Worm (Caenorhabditis elegans) whole organism, L4 larva: ENCODE measurements around the gene str-214.

Source experiments
- ceh-62 ChIP-seq: sonication (generic microtip); optimal IDR thresholded peaks from 2 replicates; lab custom pipeline; 2017; ENCODE audit warnings: missing biosample characterization, missing genetic modification characterization
- fkh-10 ChIP-seq: fragments of 150-350 bp; optimal IDR thresholded peaks from 2 replicates; lab custom pipeline; 2014; ENCODE audit warnings: missing biosample characterization, missing genetic modification reagents, missing genetic modification characterization
- zag-1 ChIP-seq: fragments of 150-350 bp; optimal IDR thresholded peaks from 2 replicates; lab custom pipeline; 2014; ENCODE audit warnings: missing biosample characterization, missing genetic modification characterization

DNA sequence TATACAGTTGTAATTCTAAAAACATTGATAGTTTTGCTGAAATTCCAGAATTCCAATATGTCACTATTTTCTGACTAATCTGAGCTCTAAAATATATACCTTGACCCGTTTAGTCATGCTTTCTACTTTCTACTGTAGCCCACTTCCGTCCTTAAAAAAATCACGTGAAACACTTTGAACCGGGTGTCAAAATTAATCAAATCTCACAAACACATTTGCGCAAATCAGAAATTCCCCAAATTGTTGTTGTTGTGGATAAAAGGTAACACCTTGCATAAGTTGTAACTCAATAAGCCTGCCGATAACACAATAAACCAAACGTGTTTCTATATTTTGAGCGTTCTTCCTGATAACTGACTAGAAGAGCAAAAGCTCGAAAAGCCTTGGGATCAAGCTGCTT is 7.9 kb upstream of the str-214 start, which contains the start of gene srxa-7:
- TF ChIP-seq ceh-62 (no peak), zag-1 (no peak), fkh-10 (no peak)
